Worm (Caenorhabditis elegans) whole organism, L4 larva: Measurements from ENCODE around the gene ZK697.1.
A peak's percentile ranks its signal among the peaks of the same experiment; 100 is the strongest.

ENCODE experiments used
- D1046.2 ChIP-seq: fragments of 200-800 bp; sonication (Bioruptor generic); IDR thresholded peaks from 2 replicates; pipeline ENCODE4 v1.3.6; 2022; ENCODE audit warnings: missing genetic modification characterization, missing compliant biosample characterization
- F10B5.3 ChIP-seq: sonication (generic microtip); optimal IDR thresholded peaks from 2 replicates; lab custom pipeline; 2016; ENCODE audit warnings: mild to moderate bottlenecking, missing genetic modification characterization, missing compliant biosample characterization
- F44E2.7 ChIP-seq: fragments of 200-800 bp; sonication (Bioruptor generic); IDR thresholded peaks from 2 replicates; pipeline ENCODE4 v2.1.2; 2022; ENCODE audit warnings: missing genetic modification characterization, missing compliant biosample characterization
- R02D3.7 ChIP-seq: fragments of 150-350 bp; sonication (generic microtip); optimal IDR thresholded peaks from 3 replicates; lab custom pipeline; 2014; ENCODE audit warnings: missing biosample characterization, missing genetic modification characterization
- T20F7.1 ChIP-seq: fragments of 200-800 bp; sonication (Bioruptor generic); optimal IDR thresholded peaks from 2 replicates; lab custom pipeline; 2018; ENCODE audit warnings: mild to moderate bottlenecking, missing genetic modification characterization, missing compliant biosample characterization
- Y75B8A.6 ChIP-seq: fragments of 200-800 bp; sonication (Bioruptor generic); IDR thresholded peaks from 2 replicates; pipeline ENCODE4 v1.3.6; 2022; ENCODE audit warnings: missing genetic modification reagents, missing genetic modification characterization, missing compliant biosample characterization
- ZK337.2 ChIP-seq: fragments of 200-800 bp; sonication (Bioruptor generic); IDR thresholded peaks from 2 replicates; pipeline ENCODE4 v1.3.6; 2022; ENCODE audit warnings: missing genetic modification reagents, missing genetic modification characterization, missing compliant biosample characterization
- ceh-20 ChIP-seq: fragments of 200-800 bp; sonication (Bioruptor generic); IDR thresholded peaks from 2 replicates; pipeline ENCODE4 v1.3.6; 2022; ENCODE audit warnings: missing genetic modification reagents, missing genetic modification characterization, missing compliant biosample characterization
- ceh-28 ChIP-seq: fragments of 150-350 bp; optimal IDR thresholded peaks from 2 replicates; lab custom pipeline; 2014; ENCODE audit warnings: missing biosample characterization, missing genetic modification reagents, missing genetic modification characterization
- ces-1 ChIP-seq: fragments of 150-350 bp; sonication (generic microtip); optimal IDR thresholded peaks from 4 replicates; lab custom pipeline; 2014; ENCODE audit warnings: missing biosample characterization, missing genetic modification reagents, missing genetic modification characterization
- cey-2 ChIP-seq: sonication (generic microtip); optimal IDR thresholded peaks from 3 replicates; lab custom pipeline; 2017; ENCODE audit warnings: missing genetic modification characterization, mild to moderate bottlenecking, missing compliant biosample characterization, antibody characterized with exemption, borderline replicate concordance; ENCODE audit not compliant: insufficient read depth
- daf-12 ChIP-seq: fragments of 150-350 bp; optimal IDR thresholded peaks from 2 replicates; lab custom pipeline; 2014; ENCODE audit warnings: missing biosample characterization, missing genetic modification reagents, missing genetic modification characterization
- daf-16 ChIP-seq, 3 experiments: sonication (generic microtip); optimal IDR thresholded peaks; 2 replicates each; lab custom pipeline; 2016 to 2017; ENCODE audit warnings: missing genetic modification characterization in 3 of 3, missing genetic modification reagents in 3 of 3, mild to moderate bottlenecking in 2 of 3, missing compliant biosample characterization in 2 of 3, missing biosample characterization in 1 of 3, moderate library complexity in 1 of 3
- dmd-6 ChIP-seq: fragments of 200-800 bp; sonication (Bioruptor generic); IDR thresholded peaks from 2 replicates; pipeline ENCODE4 v1.3.6; 2022; ENCODE audit warnings: missing genetic modification reagents, missing genetic modification characterization, missing compliant biosample characterization
- dpl-1 ChIP-seq: fragments of 150-350 bp; optimal IDR thresholded peaks from 2 replicates; lab custom pipeline; 2014; ENCODE audit warnings: missing biosample characterization, missing genetic modification reagents, missing genetic modification characterization
- dve-1 ChIP-seq: sonication (generic microtip); optimal IDR thresholded peaks from 2 replicates; lab custom pipeline; 2017; ENCODE audit warnings: antibody characterized with exemption, mild to moderate bottlenecking, missing genetic modification characterization, missing compliant biosample characterization; ENCODE audit not compliant: insufficient read depth
- fkh-10 ChIP-seq: fragments of 150-350 bp; optimal IDR thresholded peaks from 2 replicates; lab custom pipeline; 2014; ENCODE audit warnings: missing biosample characterization, missing genetic modification reagents, missing genetic modification characterization
- fos-1 ChIP-seq: fragments of 150-350 bp; optimal IDR thresholded peaks from 2 replicates; lab custom pipeline; 2014; ENCODE audit warnings: missing biosample characterization, missing genetic modification characterization
- gei-8 ChIP-seq: fragments of 200-800 bp; sonication (Bioruptor generic); optimal IDR thresholded peaks from 2 replicates; lab custom pipeline; 2018; ENCODE audit warnings: mild to moderate bottlenecking, missing genetic modification characterization, missing compliant biosample characterization
- hlh-30 ChIP-seq: sonication (generic microtip); optimal IDR thresholded peaks from 2 replicates; lab custom pipeline; 2017; ENCODE audit warnings: antibody characterized with exemption, mild to moderate bottlenecking, missing genetic modification characterization, missing compliant biosample characterization; ENCODE audit not compliant: insufficient read depth
- hmg-1.1 ChIP-seq: fragments of 200-800 bp; sonication (Bioruptor generic); IDR thresholded peaks from 2 replicates; pipeline ENCODE4 v1.3.6; 2022; ENCODE audit warnings: missing genetic modification reagents, missing genetic modification characterization, missing compliant biosample characterization
- lin-13 ChIP-seq: fragments of 150-350 bp; optimal IDR thresholded peaks from 2 replicates; lab custom pipeline; 2014; ENCODE audit warnings: missing biosample characterization, missing genetic modification reagents, missing genetic modification characterization
- lin-38 ChIP-seq: fragments of 200-800 bp; sonication (Bioruptor generic); IDR thresholded peaks from 2 replicates; pipeline ENCODE4 v1.3.6; 2022; ENCODE audit warnings: missing genetic modification reagents, missing genetic modification characterization, missing compliant biosample characterization
- lir-3 ChIP-seq: sonication (generic microtip); optimal IDR thresholded peaks from 2 replicates; lab custom pipeline; 2016; ENCODE audit warnings: mild to moderate bottlenecking, missing genetic modification characterization, missing compliant biosample characterization
- madf-5 ChIP-seq, 2 experiments: fragments of 200-800 bp; sonication (Bioruptor generic); IDR thresholded peaks; 2 replicates each; pipeline ENCODE4 v1.3.6; 2022; ENCODE audit warnings: missing compliant biosample characterization in 2 of 2, missing genetic modification characterization in 2 of 2
- mdt-29 ChIP-seq: fragments of 200-800 bp; sonication (Bioruptor generic); IDR thresholded peaks from 2 replicates; pipeline ENCODE4 v1.3.6; 2022; ENCODE audit warnings: missing genetic modification reagents, missing genetic modification characterization, missing compliant biosample characterization
- mes-2 ChIP-seq: sonication (generic microtip); optimal IDR thresholded peaks from 2 replicates; lab custom pipeline; 2016; ENCODE audit warnings: missing genotype, mild to moderate bottlenecking, missing genetic modification characterization, missing compliant biosample characterization; ENCODE audit not compliant: poor library complexity, severe bottlenecking
- mxl-2 ChIP-seq: fragments of 200-800 bp; sonication (Bioruptor generic); conservative IDR thresholded peaks from 2 replicates; pipeline ENCODE4 v1.3.6; 2022; ENCODE audit warnings: missing genetic modification reagents, missing genetic modification characterization, missing compliant biosample characterization
- mxl-3 ChIP-seq: fragments of 200-800 bp; sonication (Bioruptor generic); optimal IDR thresholded peaks from 2 replicates; lab custom pipeline; 2018; ENCODE audit warnings: mild to moderate bottlenecking, missing genetic modification characterization, missing compliant biosample characterization
- nhr-102 ChIP-seq: sonication (generic microtip); optimal IDR thresholded peaks from 2 replicates; lab custom pipeline; 2016; ENCODE audit warnings: mild to moderate bottlenecking, missing genetic modification characterization, moderate library complexity, missing compliant biosample characterization
- nhr-28 ChIP-seq: fragments of 150-350 bp; optimal IDR thresholded peaks from 2 replicates; lab custom pipeline; 2014; ENCODE audit warnings: missing biosample characterization, missing genetic modification characterization
- nhr-6 ChIP-seq: fragments of 150-350 bp; optimal IDR thresholded peaks from 2 replicates; lab custom pipeline; 2014; ENCODE audit warnings: missing biosample characterization, missing genetic modification characterization
- nhr-76 ChIP-seq: fragments of 150-350 bp; optimal IDR thresholded peaks from 2 replicates; lab custom pipeline; 2014; ENCODE audit warnings: missing biosample characterization, missing genetic modification characterization
- nhr-77 ChIP-seq: fragments of 150-350 bp; optimal IDR thresholded peaks from 2 replicates; lab custom pipeline; 2014; ENCODE audit warnings: missing biosample characterization, missing genetic modification characterization
- pha-4 ChIP-seq, 2 experiments: fragments of 150-350 bp in 1 of 2; fragments of 200-800 bp in 1 of 2; sonication (Bioruptor generic) in 1 of 2; IDR thresholded peaks in 1 of 2; optimal IDR thresholded peaks in 1 of 2; 2 replicates each; pipeline versions ENCODE4 v1.3.6 to Lab custom; 2014 to 2022; ENCODE audit warnings: missing genetic modification characterization in 2 of 2, missing genetic modification reagents in 2 of 2, missing biosample characterization in 1 of 2, missing compliant biosample characterization in 1 of 2
- php-3 ChIP-seq: fragments of 200-800 bp; sonication (Bioruptor generic); IDR thresholded peaks from 2 replicates; pipeline ENCODE4 v1.3.6; 2022; ENCODE audit warnings: missing genetic modification reagents, missing genetic modification characterization, missing compliant biosample characterization
- pqm-1 ChIP-seq: sonication (generic microtip); optimal IDR thresholded peaks from 2 replicates; lab custom pipeline; 2017; ENCODE audit warnings: missing biosample characterization, missing genetic modification characterization
- rbr-2 ChIP-seq: sonication (generic microtip); optimal IDR thresholded peaks from 2 replicates; lab custom pipeline; 2016; ENCODE audit warnings: missing genotype, missing genetic modification characterization, missing compliant biosample characterization
- saeg-2 ChIP-seq: fragments of 200-800 bp; sonication (Bioruptor generic); IDR thresholded peaks from 2 replicates; pipeline ENCODE4 v1.3.6; 2022; ENCODE audit warnings: missing genetic modification reagents, missing genetic modification characterization, missing compliant biosample characterization
- set-16 ChIP-seq: fragments of 200-800 bp; sonication (Bioruptor generic); IDR thresholded peaks from 2 replicates; pipeline ENCODE4 v1.3.6; 2022; ENCODE audit warnings: missing genetic modification reagents, missing genetic modification characterization, missing compliant biosample characterization
- skn-1 ChIP-seq: fragments of 150-350 bp; optimal IDR thresholded peaks from 2 replicates; lab custom pipeline; 2014; ENCODE audit warnings: missing biosample characterization, missing genetic modification characterization
- spr-1 ChIP-seq: sonication (generic microtip); optimal IDR thresholded peaks from 2 replicates; lab custom pipeline; 2016; ENCODE audit warnings: mild to moderate bottlenecking, missing genetic modification characterization, missing compliant biosample characterization
- tra-1 ChIP-seq: fragments of 200-800 bp; sonication (Bioruptor generic); IDR thresholded peaks from 2 replicates; pipeline ENCODE4 v1.3.6; 2022; ENCODE audit warnings: missing genetic modification reagents, missing genetic modification characterization, missing compliant biosample characterization
- unc-130 ChIP-seq: sonication (generic microtip); optimal IDR thresholded peaks from 2 replicates; lab custom pipeline; 2016; ENCODE audit warnings: missing genetic modification reagents, missing genetic modification characterization, missing compliant biosample characterization
- zfp-3 ChIP-seq: fragments of 200-800 bp; sonication (Bioruptor generic); conservative IDR thresholded peaks from 2 replicates; pipeline ENCODE4 v1.3.6; 2022; ENCODE audit warnings: missing genetic modification reagents, missing genetic modification characterization, missing compliant biosample characterization
- ztf-11 ChIP-seq: fragments of 150-350 bp; optimal IDR thresholded peaks from 2 replicates; lab custom pipeline; 2014; ENCODE audit warnings: missing biosample characterization, missing genetic modification characterization

ZK697.1 gene

ce11 chrV:1760682-1761081 lies 8.1 kb downstream of the ZK697.1 start, which contains the start of gene clec-205:
Gene clec-205 (plus strand): TSS chrV:1760893.
- TF ChIP-seq nhr-77 (tag; lab: Kevin White, UChicago) (peak; percentile 1), nhr-28 (tag; lab: Kevin White, UChicago) (peak; percentile 39), daf-16 (GFP tag; optimal IDR thresholded peaks at IDR 0.05; lab: Kevin White, UChicago) (no peak), daf-16 (tag; optimal IDR thresholded peaks at IDR 0.05; lab: Kevin White, UChicago) (peak; percentile 86), pqm-1 (tag; lab: Kevin White, UChicago) (peak; percentile 53), gei-8 (GFP tag; lab: Kevin White, UChicago) (no peak), dmd-6 (peak; percentile 36; the same call in 1 of the 2 replicates)

- TF ChIP-seq nhr-28 (tag; lab: Kevin White, UChicago) (peak; percentile 22), rbr-2 (tag; lab: Kevin White, UChicago) (no peak)
Observed at ce11 chrV:1767427-1767826, 14.8 kb downstream of the ZK697.1 start.

- TF ChIP-seq rbr-2 (tag; lab: Kevin White, UChicago) = no peak
- TF ChIP-seq T20F7.1 (GFP tag; lab: Kevin White, UChicago) = no peak
- TF ChIP-seq nhr-76 (tag; lab: Kevin White, UChicago) = no peak
- no peak for TF ChIP-seq ceh-20 (GFP tag; lab: Robert Waterston, UW)
- no peak for TF ChIP-seq ceh-28
- TF ChIP-seq hlh-30 (tag; lab: Kevin White, UChicago) = peak; percentile 93
- TF ChIP-seq dmd-6 = peak; percentile 67
- no peak for TF ChIP-seq ces-1 (GFP tag; lab: Kevin White, UChicago)
- TF ChIP-seq lin-38 (GFP tag; lab: Robert Waterston, UW) = no peak
- TF ChIP-seq mxl-2 (GFP tag; lab: Robert Waterston, UW) = no peak
- TF ChIP-seq nhr-6 (tag; lab: Kevin White, UChicago) = no peak
- TF ChIP-seq set-16 (GFP tag; lab: Robert Waterston, UW) = no peak
- TF ChIP-seq D1046.2 (GFP tag; lab: Robert Waterston, UW) = no peak
- TF ChIP-seq Y75B8A.6 (GFP tag; lab: Robert Waterston, UW) = no peak
- TF ChIP-seq hmg-1.1 = no peak
- peak; percentile 9 for TF ChIP-seq mes-2
- no peak for TF ChIP-seq fos-1
- no peak for TF ChIP-seq lir-3 (tag; lab: Kevin White, UChicago)
- TF ChIP-seq tra-1 (GFP tag; lab: Robert Waterston, UW) = no peak
- no peak for TF ChIP-seq skn-1 (tag; lab: Kevin White, UChicago)
- no peak for TF ChIP-seq madf-5 (GFP tag; IDR thresholded peaks at IDR 0.05; lab: Robert Waterston, UW)
- no peak for TF ChIP-seq php-3 (GFP tag; lab: Robert Waterston, UW)
- TF ChIP-seq mxl-3 (GFP tag; lab: Kevin White, UChicago) = peak; percentile 66
- TF ChIP-seq unc-130 = no peak
- TF ChIP-seq ztf-11 = no peak
- TF ChIP-seq dve-1 (tag; lab: Kevin White, UChicago) = peak; percentile 46
- TF ChIP-seq dpl-1 (GFP tag; lab: Kevin White, UChicago) = no peak
- peak; percentile 27 for TF ChIP-seq pqm-1 (tag; lab: Kevin White, UChicago)
- TF ChIP-seq saeg-2 = no peak
- TF ChIP-seq fkh-10 = no peak
- TF ChIP-seq ZK337.2 (GFP tag; lab: Robert Waterston, UW) = no peak
- TF ChIP-seq spr-1 (tag; lab: Kevin White, UChicago) = no peak
- TF ChIP-seq pha-4 (GFP tag; IDR thresholded peaks at IDR 0.05; lab: Robert Waterston, UW) = no peak
- TF ChIP-seq pha-4 (tag; optimal IDR thresholded peaks at IDR 0.05; lab: Kevin White, UChicago) = no peak
- no peak for TF ChIP-seq cey-2
- no peak for TF ChIP-seq nhr-102 (tag; lab: Kevin White, UChicago)
- TF ChIP-seq zfp-3 (GFP tag; lab: Robert Waterston, UW) = no peak
- no peak for TF ChIP-seq R02D3.7 (tag; lab: Kevin White, UChicago)
- TF ChIP-seq lin-13 (GFP tag; lab: Kevin White, UChicago) = no peak
- TF ChIP-seq mdt-29 (GFP tag; lab: Robert Waterston, UW) = no peak
- no peak for TF ChIP-seq F10B5.3 (tag; lab: Kevin White, UChicago)
- no peak for TF ChIP-seq F44E2.7 (GFP tag; lab: Robert Waterston, UW)
- TF ChIP-seq daf-12 (tag; lab: Kevin White, UChicago) = no peak
Observed at ce11 chrV:1771727-1772126, 19.1 kb downstream of the ZK697.1 start, which contains the start of gene dhs-13. Gene dhs-13 (minus strand): TSS chrV:1771734.
